Fruit fly (Drosophila melanogaster): Measurements from ENCODE around the gene ND-51.

Gene ND-51

dm6 chr2L:6084694-6085093 is 22.1 kb upstream of the ND-51 start (continued):
- no peak for TF ChIP-seq ab (GFP tag; optimal IDR thresholded peaks at IDR 0.05)
- no peak for TF ChIP-seq CG2120 (GFP tag; optimal IDR thresholded peaks at IDR 0.05)
- no peak for TF ChIP-seq shn (GFP tag; optimal IDR thresholded peaks at IDR 0.05)
- no peak for TF ChIP-seq E2f1 (GFP tag; IDR thresholded peaks at IDR 0.05)
- 0 out of 3 replicates have a peak, but pooled peaks have one; percentile 15 for TF ChIP-seq CG6175 (GFP tag; IDR thresholded peaks at IDR 0.05)
- TF ChIP-seq Nf-YC (tag; optimal IDR thresholded peaks at IDR 0.05): no peak
- no peak for TF ChIP-seq CG14965 (GFP tag; optimal IDR thresholded peaks at IDR 0.05; ENCODE audit: borderline replicate concordance)
- no peak for TF ChIP-seq ro (GFP tag; IDR thresholded peaks at IDR 0.05)
- no peak for TF ChIP-seq CG8478 (optimal IDR thresholded peaks at IDR 0.05)
- TF ChIP-seq Deaf1 (tag; optimal IDR thresholded peaks at IDR 0.05): peak; percentile 17
- TF ChIP-seq MTF-1 (GFP tag; optimal IDR thresholded peaks at IDR 0.05; ENCODE audit: borderline replicate concordance): peak; percentile 38
- TF ChIP-seq CG1024 (GFP tag; IDR thresholded peaks at IDR 0.05): no peak
- TF ChIP-seq CG18011 (GFP tag; optimal IDR thresholded peaks at IDR 0.05): no peak
- TF ChIP-seq ase (GFP tag; IDR thresholded peaks at IDR 0.05): no peak
- peak; percentile 63 for TF ChIP-seq sug (tag; optimal IDR thresholded peaks at IDR 0.05)
- TF ChIP-seq Dll (GFP tag; IDR thresholded peaks at IDR 0.05; ENCODE audit: partially characterized antibody): no peak
- TF ChIP-seq Blimp-1 (GFP tag; optimal IDR thresholded peaks at IDR 0.05): no peak
- no peak for TF ChIP-seq ttk (GFP tag; IDR thresholded peaks at IDR 0.05)
- no peak for TF ChIP-seq ara (GFP tag; IDR thresholded peaks at IDR 0.05)
- TF ChIP-seq CG16813 (GFP tag; IDR thresholded peaks at IDR 0.05; ENCODE audit: partially characterized antibody): no peak
- TF ChIP-seq CG11085 (GFP tag; IDR thresholded peaks at IDR 0.05): no peak
- peak; percentile 91 for TF ChIP-seq CG2199 (GFP tag; IDR thresholded peaks at IDR 0.05)
- TF ChIP-seq psq (GFP tag; optimal IDR thresholded peaks at IDR 0.05): no peak
- no peak for TF ChIP-seq vfl (GFP tag; optimal IDR thresholded peaks at IDR 0.05)
- TF ChIP-seq CG7357 (GFP tag; IDR thresholded peaks at IDR 0.05): no peak
- TF ChIP-seq Hmr (GFP tag; optimal IDR thresholded peaks at IDR 0.05): no peak
- no peak for TF ChIP-seq Lhr (GFP tag; optimal IDR thresholded peaks at IDR 0.05)
- TF ChIP-seq maf-S (GFP tag; optimal IDR thresholded peaks at IDR 0.05): no peak
- TF ChIP-seq CG18599 (GFP tag; optimal IDR thresholded peaks at IDR 0.05): peak; percentile 19
- no peak for TF ChIP-seq CG7963 (GFP tag; IDR thresholded peaks at IDR 0.05; ENCODE audit: partially characterized antibody)
- no peak for TF ChIP-seq CG15011 (GFP tag; optimal IDR thresholded peaks at IDR 0.05)

DNA sequence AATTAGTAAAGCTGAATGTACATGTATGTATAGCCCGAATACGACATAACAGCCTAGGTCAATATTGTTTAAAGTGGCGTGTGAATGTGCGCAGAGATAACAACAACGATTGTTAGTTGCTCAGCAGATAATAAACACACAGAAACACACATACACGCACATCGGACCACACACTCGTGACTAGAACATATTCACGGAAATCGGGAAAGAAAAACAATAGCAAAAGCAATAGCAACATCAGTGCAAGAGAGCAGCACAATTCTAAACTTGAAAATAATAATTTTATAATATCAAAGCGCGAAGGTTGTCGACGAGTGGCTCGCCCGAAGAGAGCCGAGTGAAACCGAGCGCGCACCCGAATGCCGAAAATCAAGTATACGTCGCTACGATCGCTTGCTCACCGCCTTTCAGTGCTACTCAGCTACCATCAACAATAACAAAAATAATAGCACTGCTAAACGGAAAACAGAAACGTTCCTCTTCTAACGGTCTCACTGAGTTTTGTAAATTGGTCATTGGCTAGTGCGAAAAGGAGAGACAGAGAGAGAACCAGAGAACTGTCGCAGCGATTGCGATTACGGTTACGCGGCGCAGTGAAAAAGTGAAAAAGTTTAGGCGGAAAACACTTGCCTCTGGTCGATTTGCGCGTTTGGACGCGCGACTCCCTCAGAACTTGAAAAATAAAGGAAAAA is 20.5 kb upstream of the ND-51 start:
- peak; percentile 0 for TF ChIP-seq CG18011 (GFP tag; optimal IDR thresholded peaks at IDR 0.05)
- TF ChIP-seq hkb (optimal IDR thresholded peaks at IDR 0.05): no peak
- 0 out of 2 replicates have a peak, but pooled peaks have one; percentile 16 for TF ChIP-seq hkb (GFP tag; IDR thresholded peaks at IDR 0.05)
- TF ChIP-seq BtbVII (GFP tag; optimal IDR thresholded peaks at IDR 0.05): no peak
- no peak for TF ChIP-seq CG7987 (GFP tag; optimal IDR thresholded peaks at IDR 0.05)
- TF ChIP-seq ERR (GFP tag; optimal IDR thresholded peaks at IDR 0.05): no peak
- no peak for TF ChIP-seq amos (GFP tag; IDR thresholded peaks at IDR 0.05; ENCODE audit: partially characterized antibody)
- peak; percentile 95 for TF ChIP-seq CG34376 (GFP tag; optimal IDR thresholded peaks at IDR 0.05)
- no peak for TF ChIP-seq CG9817 (tag; optimal IDR thresholded peaks at IDR 0.05)
- TF ChIP-seq MBD-R2 (GFP tag; IDR thresholded peaks at IDR 0.05): no peak
- no peak for TF ChIP-seq yki (optimal IDR thresholded peaks at IDR 0.05)
- TF ChIP-seq cato (GFP tag; optimal IDR thresholded peaks at IDR 0.05; ENCODE audit: borderline replicate concordance): no peak
- TF ChIP-seq CG18476 (GFP tag; optimal IDR thresholded peaks at IDR 0.05): no peak
- no peak for TF ChIP-seq E2f1 (GFP tag; IDR thresholded peaks at IDR 0.05)
- TF ChIP-seq CG16779 (GFP tag; IDR thresholded peaks at IDR 0.05): no peak
- TF ChIP-seq tgo (GFP tag; IDR thresholded peaks at IDR 0.05): no peak
- no peak for TF ChIP-seq dmrt99B (tag; optimal IDR thresholded peaks at IDR 0.05)
- no peak for TF ChIP-seq CG3995 (GFP tag; optimal IDR thresholded peaks at IDR 0.05)
- TF ChIP-seq CG9727 (GFP tag; optimal IDR thresholded peaks at IDR 0.05): no peak
- no peak for TF ChIP-seq CG15479 (GFP tag; optimal IDR thresholded peaks at IDR 0.05)
- no peak for TF ChIP-seq CG8388 (GFP tag; optimal IDR thresholded peaks at IDR 0.05)
- TF ChIP-seq dm (GFP tag; optimal IDR thresholded peaks at IDR 0.05): no peak
- no peak for TF ChIP-seq CG10321 (GFP tag; IDR thresholded peaks at IDR 0.05)
